Worm (Caenorhabditis elegans) whole organism, late embryonic: ENCODE data around the gene mlt-7.

Experiments
- C38D4.7 ChIP-seq: fragments of 200-800 bp; sonication (Bioruptor generic); optimal IDR thresholded peaks from 2 replicates; lab custom pipeline; 2018; ENCODE audit warnings: mild to moderate bottlenecking, missing genetic modification characterization, moderate library complexity, missing compliant biosample characterization
- K09A11.1 ChIP-seq: sonication (generic microtip); optimal IDR thresholded peaks from 2 replicates; lab custom pipeline; 2017; ENCODE audit warnings: antibody characterized with exemption, mild to moderate bottlenecking, missing genetic modification characterization, missing compliant biosample characterization; ENCODE audit not compliant: insufficient read depth
- T23F11.4 ChIP-seq: fragments of 200-800 bp; sonication (Bioruptor generic); optimal IDR thresholded peaks from 2 replicates; lab custom pipeline; 2018; ENCODE audit warnings: mild to moderate bottlenecking, missing genetic modification characterization, missing compliant biosample characterization
- ahr-1 ChIP-seq: sonication (generic microtip); optimal IDR thresholded peaks from 2 replicates; lab custom pipeline; 2016; ENCODE audit warnings: missing genetic modification characterization, missing compliant biosample characterization
- ama-1 ChIP-seq: fragments of 150-350 bp; optimal IDR thresholded peaks from 2 replicates; lab custom pipeline; 2014
- ceh-14 ChIP-seq: sonication (generic microtip); optimal IDR thresholded peaks from 2 replicates; lab custom pipeline; 2016; ENCODE audit warnings: missing genotype, missing genetic modification characterization, missing compliant biosample characterization
- ceh-18 ChIP-seq: sonication (generic microtip); optimal IDR thresholded peaks from 2 replicates; lab custom pipeline; 2016; ENCODE audit warnings: missing genetic modification characterization, missing compliant biosample characterization
- ceh-19 ChIP-seq: fragments of 200-800 bp; sonication (Bioruptor generic); optimal IDR thresholded peaks from 2 replicates; lab custom pipeline; 2018; ENCODE audit warnings: mild to moderate bottlenecking, missing genetic modification characterization, missing compliant biosample characterization
- ceh-2 ChIP-seq: sonication (generic microtip); optimal IDR thresholded peaks from 2 replicates; lab custom pipeline; 2016; ENCODE audit warnings: missing genotype, missing genetic modification characterization, missing compliant biosample characterization
- ceh-22 ChIP-seq: sonication (generic microtip); optimal IDR thresholded peaks from 2 replicates; lab custom pipeline; 2017; ENCODE audit warnings: missing biosample characterization, missing genetic modification characterization
- ceh-24 ChIP-seq: sonication (generic microtip); optimal IDR thresholded peaks from 2 replicates; lab custom pipeline; 2016; ENCODE audit warnings: mild to moderate bottlenecking, missing genetic modification characterization, missing compliant biosample characterization
- ceh-30 ChIP-seq: fragments of 150-350 bp; optimal IDR thresholded peaks from 2 replicates; lab custom pipeline; 2014; ENCODE audit warnings: missing biosample characterization, missing genetic modification characterization
- ceh-9 ChIP-seq: sonication (generic microtip); optimal IDR thresholded peaks from 2 replicates; lab custom pipeline; 2016; ENCODE audit warnings: mild to moderate bottlenecking, missing genetic modification characterization, inconsistent platforms, missing compliant biosample characterization
- elt-2 ChIP-seq: sonication (generic microtip); optimal IDR thresholded peaks from 2 replicates; lab custom pipeline; 2016; ENCODE audit warnings: missing genetic modification reagents, missing genetic modification characterization, missing compliant biosample characterization
- elt-4 ChIP-seq: sonication (generic microtip); optimal IDR thresholded peaks from 2 replicates; lab custom pipeline; 2016; ENCODE audit warnings: missing genetic modification characterization, missing compliant biosample characterization
- eyg-1 ChIP-seq: sonication (generic microtip); optimal IDR thresholded peaks from 2 replicates; lab custom pipeline; 2016; ENCODE audit warnings: missing genotype, missing genetic modification characterization, missing compliant biosample characterization
- fax-1 ChIP-seq: sonication (generic microtip); optimal IDR thresholded peaks from 2 replicates; lab custom pipeline; 2016; ENCODE audit warnings: missing genotype, missing genetic modification characterization, missing compliant biosample characterization
- fkh-6 ChIP-seq: sonication (generic microtip); optimal IDR thresholded peaks from 2 replicates; lab custom pipeline; 2016; ENCODE audit warnings: missing genetic modification characterization, missing compliant biosample characterization
- hlh-13 ChIP-seq: fragments of 200-800 bp; sonication (Bioruptor generic); optimal IDR thresholded peaks from 2 replicates; lab custom pipeline; 2018; ENCODE audit warnings: mild to moderate bottlenecking, missing genetic modification characterization, missing compliant biosample characterization
- hlh-6 ChIP-seq: sonication (generic microtip); optimal IDR thresholded peaks from 2 replicates; lab custom pipeline; 2016; ENCODE audit warnings: missing genotype, missing genetic modification characterization, missing compliant biosample characterization
- hlh-8 ChIP-seq: sonication (generic microtip); optimal IDR thresholded peaks from 2 replicates; lab custom pipeline; 2016; ENCODE audit warnings: missing genotype, missing genetic modification characterization, missing compliant biosample characterization
- lim-6 ChIP-seq: sonication (generic microtip); optimal IDR thresholded peaks from 2 replicates; lab custom pipeline; 2016; ENCODE audit warnings: missing genetic modification characterization, missing compliant biosample characterization
- lin-11 ChIP-seq: fragments of 200-800 bp; sonication (Bioruptor generic); optimal IDR thresholded peaks from 2 replicates; lab custom pipeline; 2018; ENCODE audit warnings: mild to moderate bottlenecking, missing genetic modification characterization, missing compliant biosample characterization
- mec-3 ChIP-seq: sonication (generic microtip); optimal IDR thresholded peaks from 2 replicates; lab custom pipeline; 2016; ENCODE audit warnings: borderline replicate concordance, missing genetic modification characterization, missing compliant biosample characterization
- nfya-1 ChIP-seq: sonication (generic microtip); optimal IDR thresholded peaks from 2 replicates; lab custom pipeline; 2017; ENCODE audit warnings: missing genetic modification characterization, mild to moderate bottlenecking, missing compliant biosample characterization, antibody characterized with exemption, moderate library complexity
- nhr-11 ChIP-seq: fragments of 150-350 bp; optimal IDR thresholded peaks from 2 replicates; lab custom pipeline; 2014; ENCODE audit warnings: missing biosample characterization, missing genetic modification characterization
- npax-4 ChIP-seq: sonication (generic microtip); optimal IDR thresholded peaks from 2 replicates; lab custom pipeline; 2016; ENCODE audit warnings: missing genetic modification characterization, missing compliant biosample characterization
- odd-2 ChIP-seq: sonication (generic microtip); optimal IDR thresholded peaks from 2 replicates; lab custom pipeline; 2017; ENCODE audit warnings: antibody characterized with exemption, mild to moderate bottlenecking, missing genetic modification characterization, missing compliant biosample characterization
- pha-4 ChIP-seq: fragments of 150-350 bp; optimal IDR thresholded peaks from 2 replicates; lab custom pipeline; 2018; ENCODE audit warnings: missing biosample characterization, missing genetic modification reagents, missing genetic modification characterization
- pqm-1 ChIP-seq: sonication (generic microtip); optimal IDR thresholded peaks from 2 replicates; lab custom pipeline; 2016; ENCODE audit warnings: missing genetic modification characterization, missing compliant biosample characterization
- pros-1 ChIP-seq: fragments of 150-350 bp; optimal IDR thresholded peaks from 2 replicates; lab custom pipeline; 2014; ENCODE audit warnings: missing biosample characterization, missing genetic modification reagents, missing genetic modification characterization
- ref-2 ChIP-seq: sonication (generic microtip); optimal IDR thresholded peaks from 2 replicates; lab custom pipeline; 2016; ENCODE audit warnings: missing genetic modification characterization, missing compliant biosample characterization
- rnt-1 ChIP-seq: sonication (generic microtip); optimal IDR thresholded peaks from 2 replicates; lab custom pipeline; 2016; ENCODE audit warnings: missing genetic modification characterization, missing compliant biosample characterization
- sdc-2 ChIP-seq: sonication (generic microtip); optimal IDR thresholded peaks from 2 replicates; lab custom pipeline; 2016; ENCODE audit warnings: missing genotype, missing genetic modification characterization, missing compliant biosample characterization
- sox-2 ChIP-seq: fragments of 200-800 bp; sonication (Bioruptor generic); IDR thresholded peaks from 2 replicates; pipeline ENCODE4 v1.3.6; 2022; ENCODE audit warnings: missing genetic modification reagents, missing genetic modification characterization, missing compliant biosample characterization
- syd-9 ChIP-seq: sonication (generic microtip); optimal IDR thresholded peaks from 2 replicates; lab custom pipeline; 2016; ENCODE audit warnings: mild to moderate bottlenecking, missing genetic modification characterization, moderate library complexity, missing compliant biosample characterization
- unc-3 ChIP-seq, 2 experiments: fragments of 200-800 bp in 1 of 2; sonication (Bioruptor generic) in 1 of 2; sonication (generic microtip) in 1 of 2; conservative IDR thresholded peaks in 1 of 2; optimal IDR thresholded peaks in 1 of 2; 2 replicates each; pipeline versions ENCODE4 v1.3.6 to Lab custom; 2016 to 2022; ENCODE audit warnings: missing compliant biosample characterization in 2 of 2, missing genetic modification characterization in 2 of 2, missing genetic modification reagents in 1 of 2
- unc-55 ChIP-seq: sonication (generic microtip); optimal IDR thresholded peaks from 2 replicates; lab custom pipeline; 2017; ENCODE audit warnings: missing biosample characterization, missing genetic modification reagents, missing genetic modification characterization
- unc-86 ChIP-seq: sonication (generic microtip); optimal IDR thresholded peaks from 2 replicates; lab custom pipeline; 2016; ENCODE audit warnings: missing genetic modification characterization, missing compliant biosample characterization
- ztf-16 ChIP-seq: sonication (generic microtip); optimal IDR thresholded peaks from 2 replicates; lab custom pipeline; 2017; ENCODE audit warnings: missing genetic modification characterization, missing compliant biosample characterization

mlt-7 gene

ce11 chrII:4370842-4371241, 22.0 kb upstream of the mlt-7 start:
- TF ChIP-seq hlh-6 = no peak
- no peak for TF ChIP-seq eyg-1 (tag; lab: Kevin White, UChicago)
- TF ChIP-seq ceh-19 (GFP tag; lab: Kevin White, UChicago) = no peak
- TF ChIP-seq lim-6 (tag; lab: Kevin White, UChicago) = no peak
- TF ChIP-seq nhr-11 (tag; lab: Kevin White, UChicago) = no peak
- no peak for TF ChIP-seq ztf-16 (tag; lab: Kevin White, UChicago)
- no peak for TF ChIP-seq ahr-1 (tag; lab: Kevin White, UChicago)
- no peak for TF ChIP-seq npax-4
- no peak for TF ChIP-seq sox-2 (GFP tag; lab: Robert Waterston, UW)
- TF ChIP-seq lin-11 (tag; lab: Kevin White, UChicago) = no peak
- TF ChIP-seq pros-1 (tag; lab: Kevin White, UChicago) = no peak
- TF ChIP-seq rnt-1 (tag; lab: Kevin White, UChicago) = no peak
- no peak for TF ChIP-seq ceh-9 (tag; lab: Kevin White, UChicago)
- no peak for TF ChIP-seq ceh-14 (tag; lab: Kevin White, UChicago)
- TF ChIP-seq hlh-13 = no peak
- no peak for TF ChIP-seq pqm-1 (tag; lab: Kevin White, UChicago)
- no peak for TF ChIP-seq ref-2 (tag; lab: Kevin White, UChicago)
- TF ChIP-seq nfya-1 (tag; lab: Kevin White, UChicago) = no peak
- no peak for TF ChIP-seq ceh-18 (tag; lab: Kevin White, UChicago)
- no peak for TF ChIP-seq fkh-6 (tag; lab: Kevin White, UChicago)

- peak; percentile 74 for TF ChIP-seq elt-2 (tag; lab: Kevin White, UChicago)
- TF ChIP-seq unc-55 (GFP tag; lab: Kevin White, UChicago) = no peak
- TF ChIP-seq, all 69 proteins: peak for 1
Measured at ce11 chrII:4372406-4372805, 20.4 kb upstream of the mlt-7 start, which contains the start of gene paic-1. paic-1 (minus strand) TSS chrII:4372525.

- peak; percentile 48 for TF ChIP-seq fkh-6 (tag; lab: Kevin White, UChicago)
- no peak for TF ChIP-seq syd-9 (tag; lab: Kevin White, UChicago)
Measured at ce11 chrII:4372867-4373397, 19.9 kb upstream of the mlt-7 start.

ce11 chrII:4374885-4375284, 17.9 kb upstream of the mlt-7 start:
- TF ChIP-seq unc-3 (GFP tag; conservative IDR thresholded peaks at IDR 0.05; lab: Robert Waterston, UW) = no peak
- no peak for TF ChIP-seq unc-3 (tag; optimal IDR thresholded peaks at IDR 0.05; lab: Kevin White, UChicago)
- no peak for TF ChIP-seq pha-4 (tag; lab: Kevin White, UChicago)
- TF ChIP-seq sdc-2 = no peak
- TF ChIP-seq T23F11.4 = no peak
- TF ChIP-seq fax-1 (tag; lab: Kevin White, UChicago) = no peak
- no peak for TF ChIP-seq ceh-30 (tag; lab: Kevin White, UChicago)
- TF ChIP-seq syd-9 (tag; lab: Kevin White, UChicago) = no peak
- TF ChIP-seq hlh-6 = no peak
- TF ChIP-seq ceh-19 (GFP tag; lab: Kevin White, UChicago) = no peak
- TF ChIP-seq ceh-24 (tag; lab: Kevin White, UChicago) = no peak
- TF ChIP-seq lim-6 (tag; lab: Kevin White, UChicago) = no peak
- TF ChIP-seq ceh-14 (tag; lab: Kevin White, UChicago) = no peak
- no peak for TF ChIP-seq elt-2 (tag; lab: Kevin White, UChicago)

ce11 chrII:4376295-4377172, 16.3 kb upstream of the mlt-7 start, which contains the start of gene ntl-2:
ntl-2 (minus strand) TSS chrII:4376465.
- no peak for TF ChIP-seq ceh-2 (tag; lab: Kevin White, UChicago)
- no peak for TF ChIP-seq hlh-8 (tag; lab: Kevin White, UChicago)
- no peak for TF ChIP-seq lim-6 (tag; lab: Kevin White, UChicago)
- TF ChIP-seq ama-1 = no peak
- TF ChIP-seq elt-4 (tag; lab: Kevin White, UChicago) = no peak
- TF ChIP-seq ceh-19 (GFP tag; lab: Kevin White, UChicago) = peak; percentile 87
- peak; percentile 5 for TF ChIP-seq eyg-1 (tag; lab: Kevin White, UChicago)
- no peak for TF ChIP-seq mec-3 (tag; lab: Kevin White, UChicago)
- TF ChIP-seq unc-86 (tag; lab: Kevin White, UChicago) = peak; percentile 47
- TF ChIP-seq ceh-22 (tag; lab: Kevin White, UChicago) = peak; percentile 30
- no peak for TF ChIP-seq K09A11.1 (tag; lab: Kevin White, UChicago)
- 0 out of 2 replicates have a peak, but pooled peaks have one; percentile 44 for TF ChIP-seq unc-3 (GFP tag; conservative IDR thresholded peaks at IDR 0.05; lab: Robert Waterston, UW)
- peak; percentile 64 for TF ChIP-seq unc-3 (tag; optimal IDR thresholded peaks at IDR 0.05; lab: Kevin White, UChicago)
- peak; percentile 62 for TF ChIP-seq sdc-2
- peak; percentile 57 for TF ChIP-seq C38D4.7
- peak; percentile 99 for TF ChIP-seq nfya-1 (tag; lab: Kevin White, UChicago)
- peak; percentile 75 for TF ChIP-seq fkh-6 (tag; lab: Kevin White, UChicago)
- no peak for TF ChIP-seq pha-4 (tag; lab: Kevin White, UChicago)
- TF ChIP-seq unc-55 (GFP tag; lab: Kevin White, UChicago) = peak; percentile 87
- no peak for TF ChIP-seq odd-2 (tag; lab: Kevin White, UChicago)
